Worm (Caenorhabditis elegans) whole organism, L4/young adult: Measurements from ENCODE around the gene F10D2.10.

Source experiments
- dao-5 ChIP-seq: sonication (generic microtip); optimal IDR thresholded peaks from 2 replicates; lab custom pipeline; 2016; ENCODE audit warnings: missing genotype, missing genetic modification characterization, moderate library complexity, missing compliant biosample characterization
- him-1 ChIP-seq: sonication (generic microtip); optimal IDR thresholded peaks from 2 replicates; lab custom pipeline; 2016; ENCODE audit warnings: missing genotype, missing genetic modification reagents, missing genetic modification characterization, missing compliant biosample characterization

- TF ChIP-seq dao-5: no peak
- TF ChIP-seq him-1: no peak
Observed at ce11 chrV:7132248-7132647, 23.7 kb downstream of the F10D2.10 start, which contains the start of gene sre-10.
